Fruit fly (Drosophila melanogaster): ENCODE data around the gene Fatp1.

DNA sequence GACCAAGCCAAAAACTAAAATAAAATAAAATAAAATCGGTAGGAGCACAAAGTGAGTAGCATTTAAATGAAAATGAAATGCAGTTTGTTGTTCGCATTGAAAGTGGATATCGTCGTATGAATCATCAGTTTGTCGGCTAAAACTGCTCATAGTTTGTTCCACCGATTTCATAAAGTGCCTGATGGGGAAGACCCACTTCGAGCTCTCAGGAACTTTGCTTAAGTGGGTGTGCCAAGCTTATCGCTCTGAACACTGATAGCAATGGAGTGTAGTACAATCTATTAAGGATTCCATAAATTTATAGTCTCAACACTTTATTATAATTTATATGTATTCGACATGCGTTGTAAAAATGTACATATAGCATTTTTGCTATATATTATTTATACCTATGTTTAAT, 14.2 kb downstream of the Fatp1 start:
- no peak for TF ChIP-seq CG8478 (optimal IDR thresholded peaks at IDR 0.05)
- no peak for TF ChIP-seq usp (GFP tag; optimal IDR thresholded peaks at IDR 0.05)
- TF ChIP-seq psq (optimal IDR thresholded peaks at IDR 0.05): no peak

All from whole organism.